Fruit fly (Drosophila melanogaster) whole organism, embryonic: ENCODE measurements around the gene att-ORFB.

Source experiments
- Abd-B ChIP-seq: fragments of 200-800 bp; sonication (Bioruptor generic); optimal IDR thresholded peaks from 2 replicates; lab custom pipeline; 2018; ENCODE audit warnings: missing biosample characterization, mild to moderate bottlenecking, missing genetic modification characterization, moderate library complexity
- Bdp1 ChIP-seq: fragments of 200-800 bp; sonication (Bioruptor generic); optimal IDR thresholded peaks from 3 replicates; lab custom pipeline; 2016; ENCODE audit warnings: missing biosample characterization, missing genetic modification characterization
- CG10147 ChIP-seq: fragments of 200-800 bp; sonication (Bioruptor generic); optimal IDR thresholded peaks from 2 replicates; lab custom pipeline; 2019; ENCODE audit warnings: missing biosample characterization, mild to moderate bottlenecking, missing genetic modification characterization, moderate library complexity
- CG1024 ChIP-seq: fragments of 200-800 bp; sonication (Bioruptor generic); IDR thresholded peaks from 2 replicates; pipeline ENCODE4 v1.3.6; 2022; ENCODE audit warnings: missing biosample characterization, missing genetic modification characterization
- CG10267 ChIP-seq: fragments of 200-800 bp; sonication (Bioruptor generic); optimal IDR thresholded peaks from 2 replicates; lab custom pipeline; 2018; ENCODE audit warnings: missing biosample characterization, mild to moderate bottlenecking, missing genetic modification characterization, moderate library complexity
- CG10959 ChIP-seq: fragments of 200-800 bp; sonication (Bioruptor generic); IDR thresholded peaks from 2 replicates; pipeline ENCODE4 v1.3.6; 2022; ENCODE audit warnings: missing biosample characterization, missing genetic modification characterization
- CG11504 ChIP-seq: fragments of 200-800 bp; sonication (Bioruptor generic); optimal IDR thresholded peaks from 3 replicates; lab custom pipeline; 2019; ENCODE audit warnings: missing biosample characterization, mild to moderate bottlenecking, missing genetic modification characterization, moderate library complexity
- CG13287 ChIP-seq: fragments of 200-800 bp; sonication (Bioruptor generic); IDR thresholded peaks from 2 replicates; pipeline ENCODE4 v1.3.6; 2022; ENCODE audit warnings: missing biosample characterization, missing genetic modification characterization; ENCODE audit not compliant: partially characterized antibody
- CG13424 ChIP-seq: fragments of 200-800 bp; sonication (Bioruptor generic); optimal IDR thresholded peaks from 2 replicates; lab custom pipeline; 2019; ENCODE audit warnings: missing biosample characterization, mild to moderate bottlenecking, missing genetic modification characterization, moderate library complexity
- CG14050 ChIP-seq: fragments of 200-800 bp; sonication (Bioruptor generic); IDR thresholded peaks from 3 replicates; pipeline ENCODE4 v1.3.6; 2022; ENCODE audit warnings: missing biosample characterization, missing genetic modification characterization
- CG1647 ChIP-seq: fragments of 200-800 bp; sonication (Bioruptor generic); optimal IDR thresholded peaks from 3 replicates; lab custom pipeline; 2016; ENCODE audit warnings: missing biosample characterization, missing genetic modification characterization
- CG16815 ChIP-seq: fragments of 200-800 bp; sonication (Bioruptor generic); optimal IDR thresholded peaks from 3 replicates; lab custom pipeline; 2017; ENCODE audit warnings: missing biosample characterization, mild to moderate bottlenecking, missing genetic modification characterization
- CG1792 ChIP-seq: fragments of 200-800 bp; sonication (Bioruptor generic); optimal IDR thresholded peaks from 2 replicates; lab custom pipeline; 2016; ENCODE audit warnings: missing biosample characterization, missing genetic modification characterization
- CG18262 ChIP-seq: fragments of 200-800 bp; optimal IDR thresholded peaks from 3 replicates; lab custom pipeline; 2019; ENCODE audit warnings: missing biosample characterization, mild to moderate bottlenecking, missing genetic modification characterization, moderate library complexity
- CG2120 ChIP-seq: fragments of 200-800 bp; sonication (Bioruptor generic); optimal IDR thresholded peaks from 3 replicates; lab custom pipeline; 2016; ENCODE audit warnings: missing biosample characterization, missing genetic modification characterization
- CG31441 ChIP-seq: fragments of 200-800 bp; sonication (Bioruptor generic); IDR thresholded peaks from 2 replicates; pipeline ENCODE4 v1.3.6; 2022; ENCODE audit warnings: missing biosample characterization, missing genetic modification characterization
- CG4282 ChIP-seq: fragments of 200-800 bp; sonication (Bioruptor generic); optimal IDR thresholded peaks from 2 replicates; lab custom pipeline; 2016; ENCODE audit warnings: missing biosample characterization, missing genetic modification characterization
- CG4820 ChIP-seq: fragments of 200-800 bp; sonication (Bioruptor generic); optimal IDR thresholded peaks from 3 replicates; lab custom pipeline; 2016; ENCODE audit warnings: missing biosample characterization, missing genetic modification characterization
- CG7372 ChIP-seq: fragments of 200-800 bp; sonication (Bioruptor generic); IDR thresholded peaks from 2 replicates; pipeline ENCODE4 v1.3.6; 2022; ENCODE audit warnings: missing biosample characterization, missing genetic modification characterization
- CG7839 ChIP-seq: fragments of 200-800 bp; sonication (Bioruptor generic); optimal IDR thresholded peaks from 3 replicates; lab custom pipeline; 2018; ENCODE audit warnings: missing biosample characterization, mild to moderate bottlenecking, missing genetic modification characterization, moderate library complexity
- CG7928 ChIP-seq: fragments of 200-800 bp; sonication (Bioruptor generic); optimal IDR thresholded peaks from 2 replicates; lab custom pipeline; 2017; ENCODE audit warnings: missing biosample characterization, mild to moderate bottlenecking, missing genetic modification characterization
- CG8388 ChIP-seq: fragments of 200-800 bp; sonication (Bioruptor generic); optimal IDR thresholded peaks from 2 replicates; lab custom pipeline; 2019; ENCODE audit warnings: missing biosample characterization, mild to moderate bottlenecking, missing genetic modification characterization, moderate library complexity
- CG9609 ChIP-seq: fragments of 200-800 bp; sonication (Bioruptor generic); optimal IDR thresholded peaks from 3 replicates; lab custom pipeline; 2016; ENCODE audit warnings: missing biosample characterization, missing genetic modification characterization
- Camta ChIP-seq: fragments of 200-800 bp; sonication (Bioruptor generic); optimal IDR thresholded peaks from 2 replicates; lab custom pipeline; 2016; ENCODE audit warnings: missing biosample characterization, missing genetic modification characterization
- D ChIP-seq, 2 experiments: fragments of 200-800 bp in 1 of 2; fragments of >200 bp in 1 of 2; sonication (Bioruptor generic) in 1 of 2; optimal IDR thresholded peaks; 2 replicates in 1 of 2; 3 replicates in 1 of 2; lab custom pipeline; 2017; ENCODE audit warnings: mild to moderate bottlenecking in 1 of 2, missing biosample characterization in 1 of 2, missing genetic modification characterization in 1 of 2, missing genetic modification reagents in 1 of 2
- D19A ChIP-seq: fragments of 200-800 bp; optimal IDR thresholded peaks from 3 replicates; lab custom pipeline; 2019; ENCODE audit warnings: missing biosample characterization, mild to moderate bottlenecking, missing genetic modification characterization, moderate library complexity
- D19B ChIP-seq: fragments of 200-800 bp; sonication (Bioruptor generic); optimal IDR thresholded peaks from 2 replicates; lab custom pipeline; 2017; ENCODE audit warnings: missing biosample characterization, mild to moderate bottlenecking, missing genetic modification characterization
- Dek ChIP-seq: fragments of 200-800 bp; sonication (Bioruptor generic); optimal IDR thresholded peaks from 3 replicates; lab custom pipeline; 2019; ENCODE audit warnings: missing biosample characterization, mild to moderate bottlenecking, missing genetic modification characterization, moderate library complexity
- GATAe ChIP-seq: fragments of 200-800 bp; sonication (Bioruptor generic); conservative IDR thresholded peaks from 2 replicates; pipeline ENCODE4 v1.3.6; 2022; ENCODE audit warnings: missing biosample characterization, missing genetic modification characterization
- HHEX ChIP-seq: fragments of 200-800 bp; sonication (Bioruptor generic); optimal IDR thresholded peaks from 3 replicates; lab custom pipeline; 2017; ENCODE audit warnings: missing biosample characterization, mild to moderate bottlenecking, missing genetic modification characterization, missing genetic modification reagents
- Hr3 ChIP-seq: fragments of 200-800 bp; sonication (Bioruptor generic); optimal IDR thresholded peaks from 3 replicates; lab custom pipeline; 2016; ENCODE audit warnings: missing biosample characterization, missing genetic modification characterization
- PHDP ChIP-seq: fragments of 200-800 bp; sonication (Bioruptor generic); optimal IDR thresholded peaks from 3 replicates; lab custom pipeline; 2018; ENCODE audit warnings: missing biosample characterization, mild to moderate bottlenecking, missing genetic modification characterization, moderate library complexity
- Pdp1 ChIP-seq, 2 experiments: fragments of 200-800 bp; sonication (Bioruptor generic); optimal IDR thresholded peaks; 3 replicates each; lab custom pipeline; 2016; ENCODE audit warnings: missing biosample characterization in 2 of 2, missing genetic modification characterization in 2 of 2, mild to moderate bottlenecking in 1 of 2, moderate library complexity in 1 of 2
- Ravus ChIP-seq: fragments of 200-800 bp; sonication (Bioruptor generic); IDR thresholded peaks from 2 replicates; pipeline ENCODE4 v1.3.6; 2022; ENCODE audit warnings: missing biosample characterization, missing genetic modification characterization
- Rx ChIP-seq: fragments of 200-800 bp; sonication (Bioruptor generic); IDR thresholded peaks from 2 replicates; pipeline ENCODE4 v1.3.6; 2022; ENCODE audit warnings: missing biosample characterization, missing genetic modification characterization
- Trl ChIP-seq, 3 experiments: fragments of >200 bp in 2 of 3; fragments of 200-800 bp in 1 of 3; sonication (Bioruptor generic) in 1 of 3; optimal IDR thresholded peaks; 2 replicates in 1 of 3; 3 replicates in 2 of 3; lab custom pipeline; 2016 to 2017; ENCODE audit warnings: missing biosample characterization in 1 of 3, missing genetic modification characterization in 1 of 3
- Usf ChIP-seq: fragments of 200-800 bp; sonication (Bioruptor generic); optimal IDR thresholded peaks from 2 replicates; lab custom pipeline; 2017; ENCODE audit warnings: missing genotype, missing biosample characterization, missing genetic modification characterization
- YL-1 ChIP-seq: fragments of 200-800 bp; sonication (Bioruptor generic); optimal IDR thresholded peaks from 3 replicates; lab custom pipeline; 2017; ENCODE audit warnings: missing biosample characterization, mild to moderate bottlenecking, missing genetic modification characterization
- br ChIP-seq: fragments of >200 bp; optimal IDR thresholded peaks from 2 replicates; lab custom pipeline; 2017
- ems ChIP-seq: fragments of 200-800 bp; sonication (Bioruptor generic); optimal IDR thresholded peaks from 3 replicates; lab custom pipeline; 2016; ENCODE audit warnings: missing biosample characterization, missing genetic modification characterization
- nerfin-2 ChIP-seq: fragments of 200-800 bp; sonication (Bioruptor generic); IDR thresholded peaks from 2 replicates; pipeline ENCODE4 v1.3.6; 2022; ENCODE audit warnings: missing biosample characterization, missing genetic modification characterization; ENCODE audit not compliant: partially characterized antibody
- row ChIP-seq: fragments of 200-800 bp; sonication (Bioruptor generic); IDR thresholded peaks from 3 replicates; pipeline ENCODE4 v1.3.6; 2022; ENCODE audit warnings: missing biosample characterization, missing genetic modification characterization
- run ChIP-seq: fragments of 200-800 bp; sonication (Bioruptor generic); optimal IDR thresholded peaks from 3 replicates; lab custom pipeline; 2018; ENCODE audit warnings: missing biosample characterization, mild to moderate bottlenecking, missing genetic modification characterization
- scrt ChIP-seq: fragments of 200-800 bp; sonication (Bioruptor generic); optimal IDR thresholded peaks from 2 replicates; lab custom pipeline; 2018; ENCODE audit warnings: missing biosample characterization, mild to moderate bottlenecking, missing genetic modification characterization, moderate library complexity
- seq ChIP-seq: fragments of 200-800 bp; sonication (Bioruptor generic); IDR thresholded peaks from 2 replicates; pipeline ENCODE4 v1.3.6; 2022; ENCODE audit warnings: missing biosample characterization, missing genetic modification characterization
- ttk ChIP-seq: fragments of 200-800 bp; sonication (Bioruptor generic); IDR thresholded peaks from 2 replicates; pipeline ENCODE4 v2.1.2; 2022; ENCODE audit warnings: missing biosample characterization, missing genetic modification characterization
- vfl ChIP-seq: fragments of 200-800 bp; sonication (Bioruptor generic); optimal IDR thresholded peaks from 2 replicates; lab custom pipeline; 2016; ENCODE audit warnings: missing biosample characterization, missing genetic modification characterization
- zen2 ChIP-seq: fragments of 200-800 bp; sonication (Bioruptor generic); IDR thresholded peaks from 3 replicates; pipeline ENCODE4 v1.3.6; 2022; ENCODE audit warnings: missing biosample characterization, missing genetic modification characterization; ENCODE audit not compliant: partially characterized antibody
- zfh2 ChIP-seq: fragments of 200-800 bp; sonication (Bioruptor generic); optimal IDR thresholded peaks from 2 replicates; lab custom pipeline; 2016; ENCODE audit warnings: missing biosample characterization, missing genetic modification characterization

The att-ORFB gene

dm6 chr3R:20560019-20560667, 5.9 kb upstream of the att-ORFB start, which contains the start of gene CG15922 (continued):
- TF ChIP-seq Trl (optimal IDR thresholded peaks at IDR 0.05; lab: Kevin White, UChicago) (no peak), Trl (GFP tag; optimal IDR thresholded peaks at IDR 0.05; lab: Kevin White, UChicago) (no peak), br (lab: Kevin White, UChicago) (no peak), zfh2 (GFP tag; lab: Kevin White, UChicago) (no peak), D (optimal IDR thresholded peaks at IDR 0.05; lab: Kevin White, UChicago) (no peak), D (GFP tag; optimal IDR thresholded peaks at IDR 0.05; lab: Kevin White, UChicago) (no peak), CG7839 (peak; percentile 17), ttk (GFP tag; lab: Robert Waterston, UW) (no peak), Abd-B (GFP tag; lab: Kevin White, UChicago) (no peak), CG10147 (GFP tag; lab: Kevin White, UChicago) (no peak), CG13287 (GFP tag; lab: Robert Waterston, UW) (no peak), CG4282 (GFP tag; lab: Kevin White, UChicago) (no peak), CG10959 (GFP tag; lab: Robert Waterston, UW) (no peak), Pdp1 (GFP tag; optimal IDR thresholded peaks at IDR 0.05; lab: Kevin White, UChicago) (peak in 1 of 2 experiments; percentile 50), HHEX (GFP tag; lab: Kevin White, UChicago) (no peak), Bdp1 (GFP tag; lab: Kevin White, UChicago) (no peak), D19B (GFP tag; lab: Kevin White, UChicago) (peak; percentile 67), CG16815 (peak; percentile 0), scrt (GFP tag; lab: Kevin White, UChicago) (no peak), CG1647 (no peak), Rx (GFP tag; lab: Robert Waterston, UW) (no peak), ems (GFP tag; lab: Kevin White, UChicago) (no peak), CG14050 (GFP tag; lab: Robert Waterston, UW) (no peak), CG2120 (GFP tag; lab: Kevin White, UChicago) (peak; percentile 21), seq (no peak), CG10267 (tag; lab: Kevin White, UChicago) (peak; percentile 1), Camta (GFP tag; lab: Kevin White, UChicago) (no peak), CG1024 (no peak), CG13424 (tag; lab: Kevin White, UChicago) (peak; percentile 33), CG7928 (GFP tag; lab: Kevin White, UChicago) (no peak), YL-1 (GFP tag; lab: Kevin White, UChicago) (peak; percentile 8), nerfin-2 (GFP tag; lab: Robert Waterston, UW) (no peak), CG1792 (GFP tag; lab: Kevin White, UChicago) (no peak), CG18262 (tag; lab: Kevin White, UChicago) (no peak), CG31441 (no peak), zen2 (no peak), GATAe (GFP tag; lab: Robert Waterston, UW) (no peak), row (GFP tag; lab: Robert Waterston, UW) (no peak; the same call in 2 of the 3 replicates), Hr3 (GFP tag; lab: Kevin White, UChicago) (no peak), run (tag; lab: Kevin White, UChicago) (no peak), CG7372 (GFP tag; lab: Robert Waterston, UW) (0 out of 2 replicates have a peak, but pooled peaks have one; percentile 25), D19A (tag; lab: Kevin White, UChicago) (peak; percentile 82), Ravus (GFP tag; lab: Robert Waterston, UW) (no peak), vfl (GFP tag; lab: Kevin White, UChicago) (no peak), Usf (GFP tag; lab: Kevin White, UChicago) (no peak), Dek (tag; lab: Kevin White, UChicago) (no peak), CG9609 (GFP tag; lab: Kevin White, UChicago) (no peak), PHDP (tag; lab: Kevin White, UChicago) (no peak), CG8388 (GFP tag; lab: Kevin White, UChicago) (no peak), CG11504 (tag; lab: Kevin White, UChicago) (peak; percentile 59), CG4820 (GFP tag; lab: Kevin White, UChicago) (no peak)
